Fruit fly (Drosophila melanogaster) whole organism, prepupa: ENCODE data around the gene Sema5c.

Experiments used
- Blimp-1 ChIP-seq: fragments of 200-800 bp; sonication (Bioruptor generic); optimal IDR thresholded peaks from 3 replicates; lab custom pipeline; 2017; ENCODE audit warnings: missing biosample characterization, missing genetic modification characterization, mild to moderate bottlenecking, moderate library complexity, missing genetic modification reagents
- Eip93F ChIP-seq: fragments of 200-800 bp; sonication (Bioruptor generic); optimal IDR thresholded peaks from 2 replicates; lab custom pipeline; 2016; ENCODE audit warnings: missing biosample characterization, mild to moderate bottlenecking, missing genetic modification characterization
- acj6 ChIP-seq: fragments of 200-800 bp; sonication (Bioruptor generic); optimal IDR thresholded peaks from 3 replicates; lab custom pipeline; 2016; ENCODE audit warnings: missing biosample characterization, missing genetic modification characterization
- pdm3 ChIP-seq: fragments of 200-800 bp; sonication (Bioruptor generic); optimal IDR thresholded peaks from 3 replicates; lab custom pipeline; 2016; ENCODE audit warnings: missing biosample characterization, missing genetic modification characterization
- ss ChIP-seq, 2 experiments: fragments of 200-800 bp; sonication (Bioruptor generic); optimal IDR thresholded peaks; 2 replicates in 1 of 2; 3 replicates in 1 of 2; lab custom pipeline; 2017 to 2018; ENCODE audit warnings: mild to moderate bottlenecking in 2 of 2, missing biosample characterization in 2 of 2, missing genetic modification characterization in 2 of 2, moderate library complexity in 1 of 2

dm6 chr3L:12099329-12100031 lies 17.9 kb upstream of the Sema5c start:
- TF ChIP-seq acj6 (peak; percentile 22), pdm3 (GFP tag; lab: Kevin White, UChicago) (no peak), ss (GFP tag; optimal IDR thresholded peaks at IDR 0.05; lab: Kevin White, UChicago) (peak; percentile 72 to 81), Eip93F (no peak), Blimp-1 (GFP tag; lab: Kevin White, UChicago) (no peak)
